Worm (Caenorhabditis elegans) whole organism, L2 larva: ENCODE data around the gene crn-5.

Experiments used
- F13H6.1 ChIP-seq: sonication (generic microtip); optimal IDR thresholded peaks from 2 replicates; lab custom pipeline; 2016; ENCODE audit warnings: missing genetic modification characterization, missing compliant biosample characterization
- aly-2 ChIP-seq: fragments of 150-350 bp; optimal IDR thresholded peaks from 2 replicates; lab custom pipeline; 2014; ENCODE audit warnings: missing biosample characterization, missing genetic modification characterization
- ama-1 ChIP-seq: fragments of 150-350 bp; optimal IDR thresholded peaks from 2 replicates; lab custom pipeline; 2018; ENCODE audit warnings: inconsistent platforms
- ceh-82 ChIP-seq: fragments of 150-350 bp; optimal IDR thresholded peaks from 2 replicates; lab custom pipeline; 2014; ENCODE audit warnings: missing biosample characterization, missing genetic modification characterization
- elt-3 ChIP-seq: sonication (generic microtip); optimal IDR thresholded peaks from 2 replicates; lab custom pipeline; 2017; ENCODE audit warnings: missing biosample characterization, missing genetic modification characterization
- lin-13 ChIP-seq: fragments of 150-350 bp; optimal IDR thresholded peaks from 2 replicates; lab custom pipeline; 2014; ENCODE audit warnings: missing biosample characterization, missing genetic modification reagents, missing genetic modification characterization
- lsy-2 ChIP-seq, 2 experiments: fragments of 150-350 bp in 1 of 2; sonication (generic microtip) in 1 of 2; optimal IDR thresholded peaks; 2 replicates each; lab custom pipeline; 2014 to 2017; ENCODE audit warnings: missing biosample characterization in 2 of 2, missing genetic modification characterization in 2 of 2
- mdl-1 ChIP-seq, 2 experiments: fragments of 150-350 bp in 1 of 2; sonication (generic microtip) in 1 of 2; optimal IDR thresholded peaks; 2 replicates each; lab custom pipeline; 2017; ENCODE audit warnings: missing biosample characterization in 2 of 2, missing genetic modification characterization in 2 of 2
- nhr-237 ChIP-seq: fragments of 150-350 bp; optimal IDR thresholded peaks from 2 replicates; lab custom pipeline; 2014; ENCODE audit warnings: missing biosample characterization, missing genetic modification characterization
- nhr-25 ChIP-seq: fragments of 150-350 bp; sonication (generic microtip); optimal IDR thresholded peaks from 3 replicates; lab custom pipeline; 2014; ENCODE audit warnings: missing biosample characterization, missing genetic modification characterization
- nhr-77 ChIP-seq: fragments of 150-350 bp; optimal IDR thresholded peaks from 2 replicates; lab custom pipeline; 2014; ENCODE audit warnings: missing biosample characterization, missing genetic modification characterization
- skn-1 ChIP-seq: sonication (generic microtip); optimal IDR thresholded peaks from 2 replicates; lab custom pipeline; 2017; ENCODE audit warnings: missing biosample characterization, missing genetic modification characterization
- zag-1 ChIP-seq: fragments of 150-350 bp; optimal IDR thresholded peaks from 2 replicates; lab custom pipeline; 2014; ENCODE audit warnings: missing biosample characterization, missing genetic modification characterization
- ztf-1 ChIP-seq: fragments of 200-800 bp; sonication (Bioruptor generic); conservative IDR thresholded peaks from 2 replicates; pipeline ENCODE4 v1.3.6; 2022; ENCODE audit warnings: missing genetic modification characterization, missing compliant biosample characterization

- no peak for TF ChIP-seq nhr-77 (tag; lab: Kevin White, UChicago)
- TF ChIP-seq zag-1: no peak
- TF ChIP-seq lsy-2 (tag; optimal IDR thresholded peaks at IDR 0.05; lab: Kevin White, UChicago): peak in 1 of 2 experiments; percentile 19
- no peak for TF ChIP-seq nhr-25 (tag; lab: Kevin White, UChicago)
- TF ChIP-seq ama-1 (lab: Kevin White, UChicago): no peak
- no peak for TF ChIP-seq skn-1 (tag; lab: Kevin White, UChicago)
- no peak for TF ChIP-seq nhr-237 (tag; lab: Kevin White, UChicago)
- TF ChIP-seq ceh-82 (tag; lab: Kevin White, UChicago): no peak
- TF ChIP-seq aly-2 (tag; lab: Kevin White, UChicago): no peak
- TF ChIP-seq ztf-1 (GFP tag; lab: Robert Waterston, UW): no peak
- no peak for TF ChIP-seq mdl-1 (tag; optimal IDR thresholded peaks at IDR 0.05; lab: Kevin White, UChicago)
- no peak for TF ChIP-seq lin-13 (GFP tag; lab: Kevin White, UChicago)
- TF ChIP-seq F13H6.1 (tag; lab: Kevin White, UChicago): no peak
- no peak for TF ChIP-seq elt-3 (tag; lab: Kevin White, UChicago)
Measured at ce11 chrII:10569498-10569897, 23.1 kb upstream of the crn-5 start.
